Worm (Caenorhabditis elegans): Measurements from ENCODE around the gene Y14H12A.1.

The Y14H12A.1 gene

ce11 chrII:3964302-3964885 lies 28.6 kb upstream of the Y14H12A.1 start:
- no peak for TF ChIP-seq unc-62 (GFP tag; optimal IDR thresholded peaks at IDR 0.05)

- TF ChIP-seq unc-62 (GFP tag; optimal IDR thresholded peaks at IDR 0.05): no peak
Measured at ce11 chrII:3965665-3966416, 27.2 kb upstream of the Y14H12A.1 start.

- no peak for TF ChIP-seq unc-62 (GFP tag; optimal IDR thresholded peaks at IDR 0.05)
Measured at ce11 chrII:3967061-3967460, 25.9 kb upstream of the Y14H12A.1 start.

- no peak for TF ChIP-seq unc-62 (GFP tag; optimal IDR thresholded peaks at IDR 0.05)
Measured at ce11 chrII:3968070-3968469, 24.9 kb upstream of the Y14H12A.1 start.

DNA sequence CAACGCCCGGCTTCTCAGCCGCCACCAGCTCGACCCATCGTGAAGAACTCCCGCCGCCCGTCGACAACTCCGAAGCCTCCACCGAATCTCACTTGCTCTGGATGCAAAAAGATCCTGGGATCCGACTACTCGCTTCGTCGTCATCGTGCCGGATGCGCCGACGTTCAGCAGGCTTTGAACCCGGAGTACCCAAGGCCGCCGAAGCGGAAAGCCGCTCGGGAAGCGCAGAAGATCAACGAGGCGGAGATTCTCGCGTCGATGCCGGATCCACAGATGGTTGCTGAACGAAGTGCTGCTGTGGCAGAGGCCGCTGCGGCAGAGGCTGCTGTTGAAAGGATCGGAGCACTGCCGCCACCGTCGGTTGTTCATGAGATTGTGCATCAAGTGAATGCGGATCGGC lies 24.2 kb upstream of the Y14H12A.1 start:
- no peak for TF ChIP-seq unc-62 (GFP tag; optimal IDR thresholded peaks at IDR 0.05)

ce11 chrII:3972153-3972552 lies 20.8 kb upstream of the Y14H12A.1 start, which contains the start of gene K10G6.9:
TSS of gene K10G6.9 (plus strand) at chrII:3972262.
- no peak for TF ChIP-seq unc-62 (GFP tag; optimal IDR thresholded peaks at IDR 0.05)

- no peak for TF ChIP-seq unc-62 (GFP tag; optimal IDR thresholded peaks at IDR 0.05)
Measured at ce11 chrII:3974953-3975352, 18.0 kb upstream of the Y14H12A.1 start, which contains the start of gene cank-26. TSS of gene cank-26 (minus strand) at chrII:3975065.

DNA sequence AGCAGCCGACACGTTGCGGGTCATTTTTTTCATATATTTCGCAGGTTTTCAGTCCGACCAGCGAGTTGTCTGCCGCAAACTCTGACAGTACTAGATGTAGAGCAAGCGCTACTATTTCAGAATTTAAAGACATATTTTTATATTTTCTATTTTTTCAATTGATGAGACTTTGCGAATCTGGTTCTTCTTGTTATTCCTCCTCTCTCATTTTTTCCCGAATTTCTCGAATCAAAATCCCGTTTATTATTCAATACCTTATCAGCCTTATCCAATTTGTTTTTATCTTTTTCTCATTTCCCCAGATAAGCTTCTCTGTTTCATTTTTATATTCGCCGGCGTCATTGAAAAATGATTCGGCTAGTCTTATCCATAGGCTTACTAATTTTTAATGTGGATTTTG lies 17.1 kb upstream of the Y14H12A.1 start, which contains the start of gene dos-2:
Gene dos-2, plus strand, starts transcription at position 301 of the 400 bp plus-strand sequence.
- TF ChIP-seq unc-62 (GFP tag; optimal IDR thresholded peaks at IDR 0.05): no peak

DNA sequence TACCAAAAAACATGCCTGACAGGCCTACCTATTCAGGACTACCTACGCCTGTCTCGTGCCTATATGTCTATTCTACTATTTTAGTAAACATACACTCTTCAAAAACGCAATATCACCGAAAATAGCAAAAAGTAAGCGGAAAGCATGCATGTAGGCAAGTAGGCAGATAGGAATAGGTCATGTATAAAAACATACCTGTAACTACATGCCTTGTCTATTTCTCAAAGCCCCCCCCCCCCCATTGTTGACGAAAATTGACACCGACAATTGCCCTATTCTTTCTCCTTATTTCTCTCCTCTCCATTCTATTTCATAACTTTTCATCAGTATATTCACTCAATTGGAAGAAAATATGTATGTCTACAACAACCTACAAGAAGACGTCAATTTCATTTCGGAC lies 14.8 kb upstream of the Y14H12A.1 start:
- TF ChIP-seq unc-62 (GFP tag; optimal IDR thresholded peaks at IDR 0.05): no peak

DNA sequence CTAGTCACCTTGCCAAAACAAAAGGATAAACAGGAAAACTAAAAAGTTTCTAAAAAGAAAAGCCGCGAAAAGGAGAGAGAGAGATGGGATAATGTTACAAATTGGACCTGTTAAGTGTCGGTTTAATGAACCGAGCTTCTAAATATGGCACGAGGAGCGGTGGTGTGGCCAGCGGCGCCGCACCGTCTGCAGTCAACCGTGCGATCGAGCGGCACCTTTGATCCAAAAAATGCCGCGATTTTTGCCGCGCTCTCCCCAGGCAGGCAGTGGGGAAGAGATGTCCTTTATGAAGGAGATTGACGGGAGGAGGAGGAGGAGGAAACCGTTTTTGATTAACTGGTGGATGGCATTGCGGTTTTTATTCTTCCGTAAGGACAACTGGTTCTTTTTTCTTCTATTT lies 12.6 kb upstream of the Y14H12A.1 start:
- TF ChIP-seq unc-62 (GFP tag; optimal IDR thresholded peaks at IDR 0.05): no peak

ce11 chrII:3982313-3982712 lies 10.7 kb upstream of the Y14H12A.1 start, which contains the start of gene lin-31:
TSS of gene lin-31 (plus strand) at chrII:3982549.
- TF ChIP-seq unc-62 (GFP tag; optimal IDR thresholded peaks at IDR 0.05): no peak

DNA sequence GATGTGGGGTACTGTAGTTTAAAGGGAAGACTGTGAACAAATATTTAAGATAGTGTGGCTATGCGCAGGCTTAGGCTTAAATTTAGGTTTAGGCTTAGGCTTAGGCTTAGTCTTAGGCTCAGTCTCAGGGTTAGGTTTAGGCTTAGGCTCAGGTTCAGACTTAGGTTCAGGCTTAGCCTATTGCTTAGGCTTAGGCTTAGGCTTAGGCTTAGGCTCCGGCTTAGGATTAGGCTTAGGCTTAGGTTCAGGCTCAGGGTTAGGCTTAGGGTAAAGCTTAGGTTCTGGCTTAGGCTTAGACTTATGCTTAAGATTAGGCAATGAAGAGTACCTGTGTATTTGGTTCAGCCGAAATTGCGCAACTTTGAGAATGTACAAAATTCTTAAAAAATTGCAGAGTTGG lies 8.8 kb upstream of the Y14H12A.1 start:
- no peak for TF ChIP-seq unc-62 (GFP tag; optimal IDR thresholded peaks at IDR 0.05)

DNA sequence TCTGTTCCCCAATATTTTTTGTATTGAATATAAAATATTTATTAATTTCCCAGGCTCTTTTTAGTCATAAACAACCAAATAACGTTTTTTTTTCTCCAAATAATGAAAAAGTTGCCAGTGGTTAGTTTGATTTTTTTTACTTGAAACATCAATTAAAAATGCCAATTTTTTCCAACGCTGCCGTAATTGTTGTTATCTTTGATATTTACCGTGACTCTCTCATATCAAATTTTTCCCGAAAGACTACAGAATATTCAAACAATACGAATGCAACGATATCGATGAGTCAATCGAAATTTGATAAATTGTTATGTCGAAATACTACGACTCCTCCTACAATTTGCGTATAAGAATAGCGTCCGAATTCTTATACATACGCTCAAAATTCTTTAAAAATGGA lies 6.1 kb upstream of the Y14H12A.1 start, which contains the start of gene K10G6.5:
Gene K10G6.5, plus strand, starts transcription at position 345 of the 400 bp plus-strand sequence.
- TF ChIP-seq unc-62 (GFP tag; optimal IDR thresholded peaks at IDR 0.05): no peak

- TF ChIP-seq unc-62 (GFP tag; optimal IDR thresholded peaks at IDR 0.05): no peak
Measured at ce11 chrII:3989627-3990367, 3.2 kb upstream of the Y14H12A.1 start, which contains the start of gene Y14H12A.2. TSS of gene Y14H12A.2 (minus strand) at chrII:3989677.

DNA sequence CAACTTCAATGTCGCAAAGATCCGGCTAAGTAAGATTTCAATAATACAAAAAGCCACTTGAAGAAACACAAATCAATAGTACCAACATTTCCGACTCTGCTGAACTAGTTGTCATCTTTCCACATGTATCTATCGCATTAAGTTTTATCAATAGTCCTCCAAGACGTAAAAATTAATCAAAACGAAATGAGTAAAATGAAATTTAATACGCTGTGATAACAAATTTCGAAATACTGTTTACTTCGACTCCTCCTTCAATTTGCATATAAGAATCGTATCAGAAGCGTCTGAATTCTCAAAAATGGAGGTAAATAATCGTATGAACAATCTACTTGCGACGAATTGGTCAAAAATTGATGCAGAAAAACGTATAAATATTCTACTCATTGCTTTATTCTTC lies 2.3 kb upstream of the Y14H12A.1 start:
- TF ChIP-seq unc-62 (GFP tag; optimal IDR thresholded peaks at IDR 0.05): no peak

DNA sequence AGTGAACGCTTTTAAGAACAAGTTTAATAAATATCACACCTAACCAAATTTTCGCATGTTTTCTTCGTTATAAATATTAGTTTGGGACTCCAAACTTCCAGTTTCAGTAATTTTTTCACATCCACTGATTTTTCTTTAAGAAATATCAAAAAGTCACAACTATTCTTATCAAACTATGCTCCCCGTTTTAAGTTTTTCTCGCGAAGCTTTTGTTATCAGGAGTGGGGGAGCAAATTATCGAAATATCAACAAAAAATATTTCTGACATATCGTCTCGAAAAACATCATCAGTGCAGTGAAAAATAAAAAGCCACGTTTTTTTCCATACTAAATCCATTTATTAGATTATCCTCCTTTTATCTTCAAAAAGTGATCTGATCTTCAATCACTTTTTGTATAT lies 966 bp upstream of the Y14H12A.1 start:
- TF ChIP-seq unc-62 (GFP tag; optimal IDR thresholded peaks at IDR 0.05): no peak
